Fruit fly (Drosophila melanogaster): ENCODE measurements around the gene CG42342.
A peak's percentile ranks its signal among the peaks of the same experiment; 100 is the strongest.

Gene CG42342

DNA sequence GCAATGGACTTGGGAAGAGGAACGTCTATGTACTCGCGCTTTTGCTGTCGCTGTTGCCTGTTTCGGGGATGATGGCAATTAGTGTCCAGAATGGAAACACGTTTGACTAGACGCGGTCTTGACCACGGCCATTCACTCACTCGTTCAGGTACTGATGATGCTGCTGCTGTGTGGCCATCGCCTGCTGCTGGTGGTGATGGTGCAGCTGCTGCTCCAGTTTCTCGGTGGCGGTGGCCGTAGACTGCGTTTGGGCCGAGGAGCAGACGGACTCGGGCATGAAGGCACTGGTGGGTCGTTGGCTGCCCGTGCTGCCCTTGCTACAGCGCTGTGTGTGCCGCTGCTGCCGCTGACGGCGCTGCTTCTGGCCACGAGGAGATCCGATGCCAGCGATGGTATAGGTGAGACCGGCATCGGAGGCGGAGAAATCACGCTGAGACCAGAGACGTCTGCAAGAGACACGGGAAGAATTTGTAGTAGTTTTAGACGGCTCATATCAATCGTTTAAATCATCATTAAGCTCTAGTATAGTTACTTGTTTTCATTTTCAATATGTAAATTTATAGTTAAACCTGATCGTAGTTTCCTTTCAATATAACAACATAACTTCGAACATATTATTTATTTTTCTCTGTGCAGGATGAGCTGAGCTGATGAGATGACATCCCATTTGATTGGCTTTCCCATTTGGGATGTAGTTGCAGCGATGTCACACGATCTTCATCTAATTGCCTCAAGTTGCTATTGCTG, 16.9 kb upstream of the CG42342 start:
- no peak for TF ChIP-seq CG17801 (GFP tag; optimal IDR thresholded peaks at IDR 0.05; ENCODE audit: partially characterized antibody)

DNA sequence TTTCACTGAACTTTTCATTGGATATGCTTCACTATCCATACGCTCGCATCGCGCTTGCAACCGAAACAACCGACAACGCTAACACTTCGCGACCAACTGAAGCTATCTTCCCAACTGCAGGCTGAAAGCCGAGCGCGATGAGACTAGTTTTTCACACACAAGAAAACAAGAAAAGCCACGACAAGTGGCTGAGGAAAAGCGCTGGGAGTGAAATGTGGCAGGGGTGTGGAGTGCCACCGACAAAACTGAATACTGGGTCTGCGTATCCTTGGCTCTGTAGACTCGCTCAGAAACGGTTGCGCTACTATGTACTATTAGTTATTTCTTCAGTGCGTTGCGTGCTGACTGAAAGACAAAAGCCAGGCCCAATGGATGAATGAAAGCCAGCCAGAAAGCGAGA, 7.2 kb upstream of the CG42342 start, which contains the start of gene Cad89D:
TSS of gene Cad89D (minus strand) at position 101 of the 400 bp plus-strand sequence.
- TF ChIP-seq CG17801 (GFP tag; optimal IDR thresholded peaks at IDR 0.05; ENCODE audit: partially characterized antibody), result no peak

dm6 chr3R:16496209-16496608, 6.4 kb upstream of the CG42342 start:
- TF ChIP-seq CG17801 (GFP tag; optimal IDR thresholded peaks at IDR 0.05; ENCODE audit: partially characterized antibody), result peak; percentile 62

DNA sequence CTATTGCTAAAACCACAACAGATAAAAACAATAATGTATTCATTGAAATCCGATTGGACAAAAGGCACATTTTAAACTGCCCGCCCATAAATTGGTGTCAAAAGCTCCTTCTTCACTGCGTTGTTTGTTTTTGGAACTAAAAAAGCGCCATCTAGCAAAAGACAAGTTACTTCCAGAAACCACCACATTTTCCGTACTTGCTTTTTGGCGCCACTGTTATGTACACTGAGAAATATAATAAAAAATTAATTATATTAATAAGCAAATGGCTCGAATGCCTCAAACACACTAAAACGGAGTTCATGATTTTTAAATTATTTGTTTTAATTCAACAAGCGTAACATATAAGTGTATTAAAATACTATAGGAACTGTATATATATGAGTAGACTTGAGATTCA, 5.2 kb upstream of the CG42342 start:
- TF ChIP-seq CG17801 (GFP tag; optimal IDR thresholded peaks at IDR 0.05; ENCODE audit: partially characterized antibody), result peak; percentile 7

DNA sequence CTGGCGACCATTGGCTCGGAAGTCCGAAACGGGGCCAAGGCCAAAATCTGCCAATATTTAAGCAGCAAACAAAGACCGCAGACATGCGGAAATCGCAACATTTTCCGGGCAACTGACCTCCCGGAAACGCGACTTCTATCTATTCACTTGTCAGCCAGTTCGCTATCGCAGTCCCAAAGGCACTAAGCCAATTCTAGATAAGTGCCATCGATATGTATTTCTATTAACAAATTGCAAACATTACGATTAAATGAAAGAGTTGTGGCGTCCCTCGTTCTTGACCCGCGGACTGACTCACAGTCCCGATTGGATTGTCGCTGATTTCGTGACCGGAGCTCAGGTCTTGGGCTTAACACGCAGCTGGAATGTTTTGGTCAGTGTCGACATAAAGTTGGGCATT, 3.7 kb upstream of the CG42342 start, which contains the start of gene Gr89a:
TSS of gene Gr89a (minus strand) at position 101 of the 400 bp plus-strand sequence.
- no peak for TF ChIP-seq CG17801 (GFP tag; optimal IDR thresholded peaks at IDR 0.05; ENCODE audit: partially characterized antibody)

DNA sequence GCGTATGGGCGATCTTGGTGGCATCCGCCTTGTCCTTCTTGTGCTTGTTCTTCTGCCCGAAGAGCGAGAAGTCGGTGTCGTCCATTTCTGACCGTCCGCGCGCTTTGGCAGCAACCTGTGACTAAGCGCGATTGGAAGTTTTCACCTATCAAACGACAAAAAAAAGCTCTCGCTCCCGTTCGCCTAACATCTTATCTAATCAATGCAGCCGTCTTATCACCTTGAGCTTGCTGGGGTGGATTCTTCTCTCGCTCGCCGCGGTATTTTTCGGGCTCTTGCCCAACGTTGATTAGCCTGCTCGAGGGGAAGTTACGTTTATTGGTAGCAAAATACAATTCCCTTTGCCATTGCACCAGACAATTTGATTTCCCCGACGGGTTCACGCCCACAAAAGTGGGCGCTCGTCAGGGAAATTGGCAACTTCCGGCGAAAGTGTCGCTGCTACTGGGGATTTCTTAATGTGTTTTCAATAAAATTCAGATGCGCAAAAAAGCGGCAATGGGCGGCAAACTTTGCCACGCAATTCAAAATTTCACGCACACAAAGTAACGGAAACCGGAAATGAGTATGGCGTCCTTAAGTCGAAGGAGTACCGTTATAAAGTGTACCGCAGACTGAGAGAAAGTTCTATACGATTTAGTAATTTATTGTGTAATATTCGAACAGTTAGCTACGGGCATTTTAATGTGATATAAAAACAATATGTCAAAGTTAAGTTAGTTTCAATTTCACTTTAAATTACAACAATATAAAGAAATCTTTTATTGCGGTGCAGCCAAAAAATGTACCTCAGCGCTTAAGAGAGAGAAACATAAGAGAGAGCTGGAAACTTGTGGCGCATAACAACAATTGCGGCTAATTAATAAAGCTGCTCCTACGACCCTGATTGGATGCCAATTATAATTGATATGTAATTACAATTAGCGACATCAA, 1.4 kb upstream of the CG42342 start, which contains the start of gene Decay:
TSS of gene Decay (minus strand) at position 132 of the 933 bp plus-strand sequence.
- TF ChIP-seq CG17801 (GFP tag; optimal IDR thresholded peaks at IDR 0.05; ENCODE audit: partially characterized antibody), result no peak

DNA sequence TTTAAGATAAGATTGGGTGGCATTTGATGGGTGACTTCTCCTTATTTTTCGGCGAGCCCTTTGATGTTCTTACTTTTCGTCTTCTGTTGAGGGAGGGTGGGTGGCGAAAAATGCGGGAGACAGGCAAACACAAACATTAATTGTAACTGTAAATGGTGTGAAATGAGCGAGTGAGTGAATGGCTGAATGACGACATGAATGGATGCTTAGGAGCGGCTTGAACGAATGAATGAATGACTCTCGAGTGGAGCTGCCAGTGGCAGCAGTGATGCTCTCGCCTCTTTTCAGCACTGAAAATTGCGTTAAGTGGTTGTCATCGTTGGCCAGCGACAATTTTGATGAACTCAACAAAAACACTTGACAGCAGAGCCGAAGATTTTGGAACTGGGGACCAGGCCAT, 2.0 kb downstream of the CG42342 start:
- TF ChIP-seq CG17801 (GFP tag; optimal IDR thresholded peaks at IDR 0.05; ENCODE audit: partially characterized antibody), result no peak

DNA sequence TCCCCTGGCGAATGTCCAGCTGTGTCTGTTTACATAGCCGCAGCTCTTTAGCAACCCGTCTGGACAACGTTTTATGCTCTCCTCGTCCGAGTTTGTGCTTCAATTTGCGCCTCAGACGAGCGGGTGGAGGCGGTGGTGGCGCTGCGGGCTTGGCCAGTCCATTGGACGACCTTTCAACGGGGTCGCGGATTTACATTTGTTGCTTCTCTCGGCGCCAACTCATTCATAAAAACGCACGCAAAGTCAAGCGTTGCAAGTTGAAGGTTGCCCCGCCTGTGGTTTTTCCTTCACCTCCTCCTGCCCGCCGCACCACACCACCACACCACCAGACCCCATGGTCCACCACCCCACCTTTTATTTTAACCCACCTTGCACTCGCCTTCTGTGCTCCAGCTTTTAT, 5.1 kb downstream of the CG42342 start:
- TF ChIP-seq CG17801 (GFP tag; optimal IDR thresholded peaks at IDR 0.05; ENCODE audit: partially characterized antibody), result no peak

DNA sequence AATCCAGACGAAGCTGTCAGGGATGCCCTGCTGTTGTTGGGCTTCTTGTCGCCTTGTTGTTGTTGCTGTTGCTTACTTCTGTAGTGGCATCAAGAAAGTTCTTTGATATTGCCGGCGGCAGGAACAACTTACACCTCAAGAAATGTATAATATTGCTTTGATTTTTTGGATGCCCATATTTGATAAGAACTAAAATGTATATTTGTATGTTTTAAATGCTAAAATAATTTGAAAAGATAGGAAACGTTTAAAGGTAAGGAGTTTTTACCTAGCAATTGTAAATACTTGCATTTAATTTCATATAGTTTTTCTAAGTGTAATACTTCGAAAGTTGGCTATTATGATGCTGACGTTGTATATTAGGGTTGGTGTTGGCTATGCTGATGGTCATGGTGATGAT, 7.6 kb downstream of the CG42342 start:
- no peak for TF ChIP-seq CG17801 (GFP tag; optimal IDR thresholded peaks at IDR 0.05; ENCODE audit: partially characterized antibody)

dm6 chr3R:16518150-16518662, 15.6 kb downstream of the CG42342 start:
- TF ChIP-seq CG17801 (GFP tag; optimal IDR thresholded peaks at IDR 0.05; ENCODE audit: partially characterized antibody), result no peak

- TF ChIP-seq CG17801 (GFP tag; optimal IDR thresholded peaks at IDR 0.05; ENCODE audit: partially characterized antibody), result no peak
Measured at dm6 chr3R:16523395-16523794, 20.8 kb downstream of the CG42342 start.

DNA sequence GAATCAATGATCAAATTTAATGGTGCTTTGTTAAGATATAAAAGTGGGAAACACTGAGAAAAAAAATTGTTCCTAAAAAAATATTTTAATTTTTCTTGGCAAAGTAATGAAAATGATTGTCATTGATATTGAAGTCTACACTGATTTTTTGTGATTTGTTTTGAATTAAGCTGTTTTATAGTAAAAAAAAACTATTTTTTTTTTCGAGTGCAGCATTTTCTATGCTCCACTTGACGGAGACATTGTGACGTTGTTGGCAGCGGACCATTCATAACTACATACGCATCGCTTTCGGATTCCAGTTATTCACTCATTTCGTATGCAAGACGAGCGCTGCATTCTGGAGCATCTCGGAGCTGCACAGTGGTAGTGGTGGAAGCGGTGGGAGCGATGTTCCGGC, 21.6 kb downstream of the CG42342 start:
- TF ChIP-seq CG17801 (GFP tag; optimal IDR thresholded peaks at IDR 0.05; ENCODE audit: partially characterized antibody), result no peak

- TF ChIP-seq CG17801 (GFP tag; optimal IDR thresholded peaks at IDR 0.05; ENCODE audit: partially characterized antibody), result no peak
Measured at dm6 chr3R:16524593-16525111, 22.1 kb downstream of the CG42342 start.

DNA sequence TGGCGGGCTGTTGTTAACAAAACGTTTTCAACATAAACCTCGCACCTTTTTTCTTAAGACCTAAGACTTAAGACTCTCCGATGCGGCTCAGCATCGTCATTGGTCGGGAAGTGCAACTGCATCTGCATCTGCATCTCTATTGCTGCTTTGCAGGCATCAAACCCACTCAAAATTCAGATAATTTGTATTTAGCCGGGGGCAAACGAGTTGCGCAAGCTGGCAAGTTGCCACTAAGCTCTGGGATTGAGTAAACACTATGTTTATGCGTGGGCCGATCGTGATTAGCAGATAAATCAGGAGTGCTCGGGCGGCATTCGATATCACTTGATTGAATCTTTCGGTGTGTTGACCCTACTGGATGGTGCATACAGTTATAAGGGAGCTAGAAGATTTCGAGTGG, 23.0 kb downstream of the CG42342 start:
- TF ChIP-seq CG17801 (GFP tag; optimal IDR thresholded peaks at IDR 0.05; ENCODE audit: partially characterized antibody), result no peak

DNA sequence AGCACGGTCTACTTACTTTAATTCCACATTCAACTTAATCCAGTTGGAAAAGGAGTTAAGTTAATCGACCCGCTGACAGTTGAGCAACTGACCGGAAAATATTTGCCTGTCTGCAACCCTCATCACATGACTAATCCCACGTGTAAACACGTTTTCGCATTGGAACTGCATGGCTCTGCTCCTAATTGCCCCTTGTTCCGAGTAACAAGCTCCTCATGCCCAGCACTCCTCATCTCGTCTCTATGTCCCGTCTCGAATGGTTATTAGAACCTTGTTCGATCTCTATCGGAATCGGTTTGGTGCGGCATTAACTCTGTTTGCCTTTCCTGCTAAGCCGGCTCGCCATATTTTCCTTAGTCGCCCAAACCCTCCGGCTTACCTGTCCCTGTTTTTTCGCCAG, 23.7 kb downstream of the CG42342 start:
- TF ChIP-seq CG17801 (GFP tag; optimal IDR thresholded peaks at IDR 0.05; ENCODE audit: partially characterized antibody), result no peak

All from ovary, adult (tissue).